Fruit fly (Drosophila melanogaster) whole organism, embryonic: ENCODE measurements around the gene Dpp10.

Source experiments
- Atf6 ChIP-seq: fragments of 200-800 bp; sonication (Bioruptor generic); IDR thresholded peaks from 2 replicates; pipeline ENCODE4 v1.3.6; 2022; ENCODE audit warnings: missing biosample characterization, missing genetic modification characterization
- BtbVII ChIP-seq: fragments of 200-800 bp; sonication (Bioruptor generic); optimal IDR thresholded peaks from 3 replicates; lab custom pipeline; 2017; ENCODE audit warnings: missing biosample characterization, mild to moderate bottlenecking, missing genetic modification characterization
- CG10431 ChIP-seq: fragments of 200-800 bp; sonication (Bioruptor generic); optimal IDR thresholded peaks from 3 replicates; lab custom pipeline; 2018; ENCODE audit warnings: missing biosample characterization, mild to moderate bottlenecking, missing genetic modification characterization
- CG10979 ChIP-seq: fragments of 200-800 bp; sonication (Bioruptor generic); optimal IDR thresholded peaks from 2 replicates; lab custom pipeline; 2018; ENCODE audit warnings: missing biosample characterization, mild to moderate bottlenecking, missing genetic modification characterization, moderate library complexity
- CG11093 ChIP-seq: fragments of 200-800 bp; sonication (Bioruptor generic); IDR thresholded peaks from 3 replicates; pipeline ENCODE4 v1.3.6; 2022; ENCODE audit warnings: missing biosample characterization, missing genetic modification characterization
- CG12104 ChIP-seq: fragments of 200-800 bp; sonication (Bioruptor generic); optimal IDR thresholded peaks from 3 replicates; lab custom pipeline; 2016; ENCODE audit warnings: missing biosample characterization, missing genetic modification characterization
- CG14710 ChIP-seq: fragments of 200-800 bp; sonication (Bioruptor generic); optimal IDR thresholded peaks from 3 replicates; lab custom pipeline; 2019; ENCODE audit warnings: missing biosample characterization, mild to moderate bottlenecking, missing genetic modification characterization, moderate library complexity
- CG14965 ChIP-seq: fragments of 200-800 bp; sonication (Bioruptor generic); optimal IDR thresholded peaks from 2 replicates; lab custom pipeline; 2016; ENCODE audit warnings: missing biosample characterization, missing genetic modification characterization, borderline replicate concordance
- CG17568 ChIP-seq: fragments of 200-800 bp; sonication (Bioruptor generic); optimal IDR thresholded peaks from 2 replicates; lab custom pipeline; 2018; ENCODE audit warnings: missing biosample characterization, mild to moderate bottlenecking, missing genetic modification characterization, moderate library complexity
- CG2120 ChIP-seq: fragments of 200-800 bp; sonication (Bioruptor generic); optimal IDR thresholded peaks from 3 replicates; lab custom pipeline; 2016; ENCODE audit warnings: missing biosample characterization, missing genetic modification characterization
- CG30431 ChIP-seq: fragments of 200-800 bp; sonication (Bioruptor generic); optimal IDR thresholded peaks from 2 replicates; lab custom pipeline; 2017; ENCODE audit warnings: missing biosample characterization, missing genetic modification characterization
- CG32767 ChIP-seq: fragments of 200-800 bp; sonication (Bioruptor generic); IDR thresholded peaks from 2 replicates; pipeline ENCODE4 v1.3.6; 2022; ENCODE audit warnings: missing biosample characterization, missing genetic modification characterization
- CG4282 ChIP-seq: fragments of 200-800 bp; sonication (Bioruptor generic); optimal IDR thresholded peaks from 2 replicates; lab custom pipeline; 2016; ENCODE audit warnings: missing biosample characterization, missing genetic modification characterization
- CG4360 ChIP-seq: fragments of 200-800 bp; sonication (Bioruptor generic); IDR thresholded peaks from 2 replicates; pipeline ENCODE4 v1.3.6; 2022; ENCODE audit warnings: missing biosample characterization, missing genetic modification characterization
- CG4424 ChIP-seq: fragments of 200-800 bp; sonication (Bioruptor generic); optimal IDR thresholded peaks from 3 replicates; lab custom pipeline; 2016; ENCODE audit warnings: missing biosample characterization, missing genetic modification characterization
- CG8281 ChIP-seq: fragments of 200-800 bp; sonication (Bioruptor generic); optimal IDR thresholded peaks from 2 replicates; lab custom pipeline; 2018; ENCODE audit warnings: missing biosample characterization, mild to moderate bottlenecking, missing genetic modification characterization, moderate library complexity
- CG8388 ChIP-seq: fragments of 200-800 bp; sonication (Bioruptor generic); optimal IDR thresholded peaks from 2 replicates; lab custom pipeline; 2019; ENCODE audit warnings: missing biosample characterization, mild to moderate bottlenecking, missing genetic modification characterization, moderate library complexity
- CG8924 ChIP-seq: fragments of 200-800 bp; optimal IDR thresholded peaks from 3 replicates; lab custom pipeline; 2019; ENCODE audit warnings: missing biosample characterization, mild to moderate bottlenecking, missing genetic modification characterization, moderate library complexity
- CG8944 ChIP-seq: fragments of 200-800 bp; sonication (Bioruptor generic); optimal IDR thresholded peaks from 3 replicates; lab custom pipeline; 2016; ENCODE audit warnings: missing biosample characterization, missing genetic modification characterization
- CG9727 ChIP-seq: fragments of 200-800 bp; sonication (Bioruptor generic); optimal IDR thresholded peaks from 3 replicates; lab custom pipeline; 2017; ENCODE audit warnings: missing biosample characterization, mild to moderate bottlenecking, missing genetic modification characterization
- D ChIP-seq, 2 experiments: fragments of 200-800 bp in 1 of 2; fragments of >200 bp in 1 of 2; sonication (Bioruptor generic) in 1 of 2; optimal IDR thresholded peaks; 2 replicates in 1 of 2; 3 replicates in 1 of 2; lab custom pipeline; 2017; ENCODE audit warnings: mild to moderate bottlenecking in 1 of 2, missing biosample characterization in 1 of 2, missing genetic modification characterization in 1 of 2, missing genetic modification reagents in 1 of 2
- Fer3 ChIP-seq: fragments of 200-800 bp; sonication (Bioruptor generic); optimal IDR thresholded peaks from 2 replicates; lab custom pipeline; 2018; ENCODE audit warnings: missing biosample characterization, mild to moderate bottlenecking, missing genetic modification characterization, moderate library complexity
- Lhr ChIP-seq: fragments of 200-800 bp; sonication (Bioruptor generic); optimal IDR thresholded peaks from 3 replicates; lab custom pipeline; 2017; ENCODE audit warnings: mild to moderate bottlenecking, missing biosample characterization, missing genetic modification reagents, missing genetic modification characterization
- Meics ChIP-seq: fragments of 200-800 bp; sonication (Bioruptor generic); optimal IDR thresholded peaks from 2 replicates; lab custom pipeline; 2017; ENCODE audit warnings: missing biosample characterization, mild to moderate bottlenecking, missing genetic modification characterization
- Nf-YB ChIP-seq: fragments of 200-800 bp; sonication (Bioruptor generic); optimal IDR thresholded peaks from 3 replicates; lab custom pipeline; 2019; ENCODE audit warnings: missing biosample characterization, mild to moderate bottlenecking, missing genetic modification characterization, moderate library complexity
- Poxn ChIP-seq: fragments of 200-800 bp; sonication (Bioruptor generic); IDR thresholded peaks from 2 replicates; pipeline ENCODE4 v1.3.6; 2022; ENCODE audit warnings: missing biosample characterization, missing genetic modification characterization
- abd-A ChIP-seq: fragments of 200-800 bp; sonication (Bioruptor generic); optimal IDR thresholded peaks from 3 replicates; lab custom pipeline; 2019; ENCODE audit warnings: missing biosample characterization, mild to moderate bottlenecking, missing genetic modification characterization, moderate library complexity
- dmrt11E ChIP-seq: fragments of 200-800 bp; sonication (Bioruptor generic); optimal IDR thresholded peaks from 3 replicates; lab custom pipeline; 2018; ENCODE audit warnings: missing biosample characterization, mild to moderate bottlenecking, missing genetic modification characterization, moderate library complexity
- dmrt99B ChIP-seq: fragments of 200-800 bp; sonication (Bioruptor generic); optimal IDR thresholded peaks from 2 replicates; lab custom pipeline; 2018; ENCODE audit warnings: missing biosample characterization, mild to moderate bottlenecking, missing genetic modification characterization, moderate library complexity
- eve ChIP-seq, 2 experiments: fragments of >200 bp; optimal IDR thresholded peaks; 2 replicates each; lab custom pipeline; 2017; ENCODE audit warnings: missing biosample characterization in 2 of 2, missing genetic modification characterization in 2 of 2
- fd102C ChIP-seq: fragments of 200-800 bp; sonication (Bioruptor generic); optimal IDR thresholded peaks from 2 replicates; lab custom pipeline; 2018; ENCODE audit warnings: missing biosample characterization, mild to moderate bottlenecking, missing genetic modification characterization, moderate library complexity
- fru ChIP-seq: fragments of >200 bp; optimal IDR thresholded peaks from 2 replicates; lab custom pipeline; 2017
- fu2 ChIP-seq: fragments of 200-800 bp; sonication (Bioruptor generic); optimal IDR thresholded peaks from 2 replicates; lab custom pipeline; 2016; ENCODE audit warnings: missing biosample characterization, missing genetic modification characterization
- grau ChIP-seq: fragments of 200-800 bp; optimal IDR thresholded peaks from 3 replicates; lab custom pipeline; 2019; ENCODE audit warnings: missing biosample characterization, mild to moderate bottlenecking, missing genetic modification characterization, moderate library complexity
- gro ChIP-seq: fragments of 200-800 bp; sonication (Bioruptor generic); optimal IDR thresholded peaks from 2 replicates; lab custom pipeline; 2016; ENCODE audit warnings: missing biosample characterization, missing genetic modification characterization
- kah ChIP-seq: fragments of 200-800 bp; sonication (Bioruptor generic); optimal IDR thresholded peaks from 2 replicates; lab custom pipeline; 2018; ENCODE audit warnings: missing biosample characterization, mild to moderate bottlenecking, missing genetic modification characterization
- kay ChIP-seq: fragments of 200-800 bp; sonication (Bioruptor generic); optimal IDR thresholded peaks from 2 replicates; lab custom pipeline; 2016; ENCODE audit warnings: missing biosample characterization, missing genetic modification characterization
- ken ChIP-seq: fragments of 200-800 bp; sonication (Bioruptor generic); IDR thresholded peaks from 3 replicates; pipeline ENCODE4 v1.3.6; 2022; ENCODE audit warnings: missing biosample characterization, missing genetic modification characterization
- klu ChIP-seq: fragments of 200-800 bp; sonication (Bioruptor generic); IDR thresholded peaks from 2 replicates; pipeline ENCODE4 v1.3.6; 2022; ENCODE audit warnings: missing biosample characterization, missing genetic modification characterization
- nom ChIP-seq: fragments of 200-800 bp; sonication (Bioruptor generic); optimal IDR thresholded peaks from 2 replicates; lab custom pipeline; 2017; ENCODE audit warnings: missing biosample characterization, missing genetic modification characterization, mild to moderate bottlenecking, moderate library complexity, missing genetic modification reagents
- odd ChIP-seq: fragments of 200-800 bp; sonication (Bioruptor generic); optimal IDR thresholded peaks from 2 replicates; lab custom pipeline; 2017; ENCODE audit warnings: missing biosample characterization, mild to moderate bottlenecking, missing genetic modification characterization
- pfk ChIP-seq: fragments of 200-800 bp; sonication (Bioruptor generic); optimal IDR thresholded peaks from 2 replicates; lab custom pipeline; 2018; ENCODE audit warnings: missing biosample characterization, mild to moderate bottlenecking, missing genetic modification characterization, moderate library complexity
- slou ChIP-seq: fragments of 200-800 bp; sonication (Bioruptor generic); optimal IDR thresholded peaks from 3 replicates; lab custom pipeline; 2016; ENCODE audit warnings: missing biosample characterization, missing genetic modification characterization
- tin ChIP-seq: fragments of 200-800 bp; sonication (Bioruptor generic); optimal IDR thresholded peaks from 3 replicates; lab custom pipeline; 2016; ENCODE audit warnings: missing biosample characterization, missing genetic modification characterization
- tll ChIP-seq, 2 experiments: fragments of 200-800 bp in 1 of 2; fragments of >200 bp in 1 of 2; sonication (Bioruptor generic) in 1 of 2; optimal IDR thresholded peaks; 2 replicates each; lab custom pipeline; 2017 to 2019; ENCODE audit warnings: missing biosample characterization in 2 of 2, missing genetic modification characterization in 2 of 2, mild to moderate bottlenecking in 1 of 2, moderate library complexity in 1 of 2
- tx ChIP-seq: fragments of 200-800 bp; sonication (Bioruptor generic); optimal IDR thresholded peaks from 2 replicates; lab custom pipeline; 2016; ENCODE audit warnings: missing biosample characterization, missing genetic modification characterization
- unpg ChIP-seq: fragments of 200-800 bp; sonication (Bioruptor generic); optimal IDR thresholded peaks from 3 replicates; lab custom pipeline; 2018; ENCODE audit warnings: missing biosample characterization, mild to moderate bottlenecking, missing genetic modification characterization, moderate library complexity
- wek ChIP-seq: fragments of 200-800 bp; sonication (Bioruptor generic); optimal IDR thresholded peaks from 3 replicates; lab custom pipeline; 2018; ENCODE audit warnings: missing biosample characterization, mild to moderate bottlenecking, missing genetic modification characterization, moderate library complexity

Gene Dpp10

DNA sequence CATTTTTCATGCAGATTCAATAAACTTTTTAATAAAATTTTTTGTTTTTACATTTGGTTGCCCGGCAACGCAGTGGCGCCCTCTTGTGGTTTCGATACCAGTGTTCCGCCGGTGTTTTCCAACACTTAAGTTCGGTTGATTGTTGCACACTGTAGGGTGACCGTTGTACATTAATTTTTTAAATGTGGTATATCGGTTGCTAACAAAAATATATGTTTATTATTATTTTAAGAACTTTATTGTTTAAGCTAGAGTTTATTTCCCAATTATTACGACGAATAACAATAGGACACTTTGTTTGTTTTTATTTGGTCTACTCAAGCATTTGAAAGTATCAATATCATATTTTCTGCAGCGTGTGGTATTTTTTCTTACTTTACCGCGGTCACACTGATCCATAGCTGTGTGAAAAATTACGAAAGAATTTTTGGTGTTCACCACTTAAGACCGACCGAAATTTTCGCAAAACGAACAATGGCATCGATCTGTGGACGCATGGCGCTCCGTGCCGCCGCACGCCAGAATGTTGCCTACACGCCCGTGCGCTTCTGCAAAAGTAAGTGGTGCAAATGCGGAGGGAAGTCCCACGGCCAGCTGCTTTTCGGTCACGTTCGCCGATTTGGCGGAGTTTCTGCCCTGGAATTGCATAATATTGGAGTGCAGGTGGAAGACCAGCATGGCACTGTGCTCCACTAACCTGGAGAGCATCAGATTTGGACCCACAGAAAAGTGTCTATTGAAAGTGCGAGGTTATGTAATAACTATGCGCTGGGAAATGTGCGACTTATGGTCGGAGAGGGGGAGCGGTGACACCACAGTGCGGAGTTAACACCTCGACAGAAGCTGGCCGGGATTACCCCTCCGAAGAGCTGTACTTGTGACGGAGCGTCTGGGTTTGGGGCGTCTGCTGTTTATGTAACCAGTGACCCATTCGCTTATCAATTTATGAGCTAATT, 43.2 kb downstream of the Dpp10 start, which contains the start of the genes IFT52 and COX5B (continued):
- no peak for TF ChIP-seq CG14965
- no peak for TF ChIP-seq D (optimal IDR thresholded peaks at IDR 0.05; lab: Kevin White, UChicago)
- TF ChIP-seq D (GFP tag; optimal IDR thresholded peaks at IDR 0.05; lab: Kevin White, UChicago), result no peak
- TF ChIP-seq kah, result no peak
- TF ChIP-seq eve (GFP tag; optimal IDR thresholded peaks at IDR 0.05; lab: Kevin White, UChicago), result no peak
- TF ChIP-seq wek (GFP tag; lab: Kevin White, UChicago), result no peak
- peak; percentile 41 for TF ChIP-seq CG8924
- no peak for TF ChIP-seq CG32767 (GFP tag; lab: Robert Waterston, UW)
- TF ChIP-seq CG8281, result no peak
- TF ChIP-seq fru (lab: Kevin White, UChicago), result no peak
- TF ChIP-seq pfk (GFP tag; lab: Kevin White, UChicago), result peak; percentile 39
- TF ChIP-seq ken, result peak; percentile 82
- no peak for TF ChIP-seq tx (GFP tag; lab: Kevin White, UChicago)
- TF ChIP-seq CG8388 (GFP tag; lab: Kevin White, UChicago), result no peak
- peak; percentile 79 for TF ChIP-seq gro (GFP tag; lab: Kevin White, UChicago)
- TF ChIP-seq abd-A (tag; lab: Kevin White, UChicago), result no peak
- peak; percentile 2 for TF ChIP-seq CG2120 (GFP tag; lab: Kevin White, UChicago)
- peak; percentile 57 for TF ChIP-seq grau (tag; lab: Kevin White, UChicago)
- peak; percentile 62 for TF ChIP-seq Meics (GFP tag; lab: Kevin White, UChicago)
- no peak for TF ChIP-seq tll (GFP tag; optimal IDR thresholded peaks at IDR 0.05; lab: Kevin White, UChicago)
- TF ChIP-seq CG9727 (GFP tag; lab: Kevin White, UChicago), result peak; percentile 37
- peak; percentile 84 for TF ChIP-seq tin (GFP tag; lab: Kevin White, UChicago)
- no peak for TF ChIP-seq odd
- TF ChIP-seq CG4282 (GFP tag; lab: Kevin White, UChicago), result no peak
- no peak for TF ChIP-seq fu2 (GFP tag; lab: Kevin White, UChicago)
- TF ChIP-seq CG10979, result peak; percentile 36
- no peak for TF ChIP-seq Nf-YB (GFP tag; lab: Kevin White, UChicago)
- TF ChIP-seq CG10431, result no peak
- TF ChIP-seq Lhr (GFP tag; lab: Kevin White, UChicago), result peak; percentile 91
- peak; percentile 38 for TF ChIP-seq unpg
- no peak for TF ChIP-seq fd102C (GFP tag; lab: Kevin White, UChicago)
- peak; percentile 30 for TF ChIP-seq BtbVII
- peak; percentile 15 for TF ChIP-seq kay (GFP tag; lab: Kevin White, UChicago)
- TF ChIP-seq CG30431 (GFP tag; lab: Kevin White, UChicago), result peak; percentile 45
- no peak for TF ChIP-seq Poxn (GFP tag; lab: Robert Waterston, UW)
- TF ChIP-seq CG4360 (GFP tag; lab: Robert Waterston, UW), result no peak
- peak; percentile 22 for TF ChIP-seq dmrt11E
- peak; percentile 37; the same call in 1 of the 2 replicates for TF ChIP-seq klu
- TF ChIP-seq CG11093 (GFP tag; lab: Robert Waterston, UW), result no peak
- peak; percentile 80 for TF ChIP-seq slou (GFP tag; lab: Kevin White, UChicago)
- peak; percentile 86 for TF ChIP-seq CG14710 (tag; lab: Kevin White, UChicago)
- no peak for TF ChIP-seq CG17568 (GFP tag; lab: Kevin White, UChicago)
- TF ChIP-seq CG4424 (GFP tag; lab: Kevin White, UChicago), result peak; percentile 75
- TF ChIP-seq nom (GFP tag; lab: Kevin White, UChicago), result no peak
- TF ChIP-seq CG8944, result no peak
- TF ChIP-seq Fer3, result peak; percentile 52
- peak; percentile 66 for TF ChIP-seq CG12104
- peak; percentile 23 for TF ChIP-seq dmrt99B
- 0 out of 2 replicates have a peak, but pooled peaks have one; percentile 14 for TF ChIP-seq Atf6 (GFP tag; lab: Robert Waterston, UW)
